Worm (Caenorhabditis elegans) whole organism, mixed stage, embryonic: Measurements from ENCODE around the gene C08B6.14.

ENCODE experiments used
- M03D4.4 ChIP-seq: sonication (generic microtip); optimal IDR thresholded peaks from 2 replicates; lab custom pipeline; 2017; ENCODE audit warnings: mild to moderate bottlenecking, missing genetic modification characterization, missing compliant biosample characterization
- bed-3 ChIP-seq: fragments of 200-800 bp; sonication (Bioruptor generic); optimal IDR thresholded peaks from 3 replicates; lab custom pipeline; 2018; ENCODE audit warnings: mild to moderate bottlenecking, missing genetic modification characterization, moderate library complexity, missing compliant biosample characterization
- blmp-1 ChIP-seq: fragments of 150-350 bp; optimal IDR thresholded peaks from 2 replicates; lab custom pipeline; 2014; ENCODE audit warnings: missing biosample characterization, missing genetic modification characterization
- ceh-39 ChIP-seq: fragments of 150-350 bp; optimal IDR thresholded peaks from 2 replicates; lab custom pipeline; 2014; ENCODE audit warnings: missing biosample characterization, missing genetic modification characterization
- ceh-43 ChIP-seq: fragments of 200-800 bp; sonication (Bioruptor generic); optimal IDR thresholded peaks from 2 replicates; lab custom pipeline; 2018; ENCODE audit warnings: mild to moderate bottlenecking, missing genetic modification characterization, moderate library complexity, missing compliant biosample characterization
- ceh-83 ChIP-seq: fragments of 200-800 bp; sonication (Bioruptor generic); optimal IDR thresholded peaks from 2 replicates; lab custom pipeline; 2018; ENCODE audit warnings: mild to moderate bottlenecking, missing genetic modification characterization, missing compliant biosample characterization
- ces-1 ChIP-seq: fragments of 150-350 bp; optimal IDR thresholded peaks from 2 replicates; lab custom pipeline; 2014; ENCODE audit warnings: missing biosample characterization, missing genetic modification reagents, missing genetic modification characterization
- cnd-1 ChIP-seq: fragments of 200-800 bp; sonication (Bioruptor generic); optimal IDR thresholded peaks from 2 replicates; lab custom pipeline; 2018; ENCODE audit warnings: mild to moderate bottlenecking, missing genetic modification characterization, missing compliant biosample characterization
- drap-1 ChIP-seq: fragments of 200-800 bp; sonication (Bioruptor generic); optimal IDR thresholded peaks from 3 replicates; lab custom pipeline; 2018; ENCODE audit warnings: mild to moderate bottlenecking, missing genetic modification characterization, missing compliant biosample characterization
- elt-1 ChIP-seq: sonication (generic microtip); optimal IDR thresholded peaks from 2 replicates; lab custom pipeline; 2017; ENCODE audit warnings: missing genetic modification characterization, mild to moderate bottlenecking, missing compliant biosample characterization, antibody characterized with exemption, moderate library complexity, borderline replicate concordance; ENCODE audit not compliant: insufficient read depth
- elt-3 ChIP-seq: fragments of 150-350 bp; optimal IDR thresholded peaks from 2 replicates; lab custom pipeline; 2014; ENCODE audit warnings: missing biosample characterization, missing genetic modification characterization
- flh-1 ChIP-seq: fragments of 200-800 bp; sonication (Bioruptor generic); optimal IDR thresholded peaks from 2 replicates; lab custom pipeline; 2018; ENCODE audit warnings: mild to moderate bottlenecking, missing genetic modification characterization, moderate library complexity, missing compliant biosample characterization
- ham-2 ChIP-seq: fragments of 200-800 bp; sonication (Bioruptor generic); optimal IDR thresholded peaks from 2 replicates; lab custom pipeline; 2018; ENCODE audit warnings: mild to moderate bottlenecking, missing genetic modification characterization, missing compliant biosample characterization
- hlh-1 ChIP-seq: fragments of 150-350 bp; optimal IDR thresholded peaks from 2 replicates; lab custom pipeline; 2014; ENCODE audit warnings: missing biosample characterization, missing genetic modification reagents, missing genetic modification characterization
- lin-13 ChIP-seq: fragments of 150-350 bp; optimal IDR thresholded peaks from 2 replicates; lab custom pipeline; 2014; ENCODE audit warnings: missing biosample characterization, missing genetic modification characterization
- lin-32 ChIP-seq: fragments of 200-800 bp; sonication (Bioruptor generic); optimal IDR thresholded peaks from 2 replicates; lab custom pipeline; 2018; ENCODE audit warnings: mild to moderate bottlenecking, missing genetic modification characterization, missing compliant biosample characterization
- lsy-2 ChIP-seq: fragments of 150-350 bp; optimal IDR thresholded peaks from 2 replicates; lab custom pipeline; 2014; ENCODE audit warnings: missing biosample characterization, missing genetic modification characterization
- mab-5 ChIP-seq: fragments of 150-350 bp; optimal IDR thresholded peaks from 2 replicates; lab custom pipeline; 2014; ENCODE audit warnings: missing biosample characterization, missing genetic modification characterization
- mep-1 ChIP-seq: fragments of 150-350 bp; optimal IDR thresholded peaks from 2 replicates; lab custom pipeline; 2017; ENCODE audit warnings: missing biosample characterization, missing genetic modification reagents, missing genetic modification characterization, inconsistent platforms
- mls-2 ChIP-seq: sonication (generic microtip); optimal IDR thresholded peaks from 2 replicates; lab custom pipeline; 2016; ENCODE audit warnings: mild to moderate bottlenecking, missing genetic modification characterization, moderate library complexity, missing compliant biosample characterization
- nhr-12 ChIP-seq: fragments of 150-350 bp; optimal IDR thresholded peaks from 2 replicates; lab custom pipeline; 2014; ENCODE audit warnings: missing biosample characterization, missing genetic modification characterization
- nhr-2 ChIP-seq: fragments of 150-350 bp; optimal IDR thresholded peaks from 2 replicates; lab custom pipeline; 2014; ENCODE audit warnings: missing biosample characterization, missing genetic modification characterization
- nhr-237 ChIP-seq: fragments of 150-350 bp; optimal IDR thresholded peaks from 2 replicates; lab custom pipeline; 2014; ENCODE audit warnings: missing biosample characterization, missing genetic modification characterization
- nhr-28 ChIP-seq: fragments of 150-350 bp; optimal IDR thresholded peaks from 2 replicates; lab custom pipeline; 2014; ENCODE audit warnings: missing biosample characterization, missing genetic modification characterization
- nhr-76 ChIP-seq: sonication (generic microtip); optimal IDR thresholded peaks from 2 replicates; lab custom pipeline; 2017; ENCODE audit warnings: missing biosample characterization, missing genetic modification characterization
- pha-4 ChIP-seq: fragments of 150-350 bp; optimal IDR thresholded peaks from 2 replicates; lab custom pipeline; 2018; ENCODE audit warnings: missing biosample characterization, missing genetic modification reagents, missing genetic modification characterization
- sem-2 ChIP-seq: fragments of 200-800 bp; sonication (Bioruptor generic); optimal IDR thresholded peaks from 2 replicates; lab custom pipeline; 2018; ENCODE audit warnings: mild to moderate bottlenecking, missing genetic modification characterization, missing compliant biosample characterization
- snpc-4 ChIP-seq: fragments of 150-350 bp; optimal IDR thresholded peaks from 2 replicates; lab custom pipeline; 2014; ENCODE audit warnings: missing biosample characterization, missing genetic modification characterization
- sptf-1 ChIP-seq: sonication (generic microtip); optimal IDR thresholded peaks from 2 replicates; lab custom pipeline; 2017; ENCODE audit warnings: mild to moderate bottlenecking, missing genetic modification characterization, moderate library complexity, missing compliant biosample characterization
- unc-120 ChIP-seq: sonication (generic microtip); optimal IDR thresholded peaks from 2 replicates; lab custom pipeline; 2017; ENCODE audit warnings: missing genetic modification characterization, missing compliant biosample characterization; ENCODE audit not compliant: poor library complexity, severe bottlenecking
- unc-39 ChIP-seq: fragments of 150-350 bp; optimal IDR thresholded peaks from 2 replicates; lab custom pipeline; 2014; ENCODE audit warnings: missing biosample characterization, missing genetic modification characterization
- unc-62 ChIP-seq: fragments of 150-350 bp; optimal IDR thresholded peaks from 2 replicates; lab custom pipeline; 2014; ENCODE audit warnings: missing biosample characterization, missing genetic modification reagents, missing genetic modification characterization
- zip-8 ChIP-seq: fragments of 150-350 bp; optimal IDR thresholded peaks from 2 replicates; lab custom pipeline; 2014; ENCODE audit warnings: missing biosample characterization, missing genetic modification characterization
- ztf-11 ChIP-seq: fragments of 150-350 bp; optimal IDR thresholded peaks from 2 replicates; lab custom pipeline; 2014; ENCODE audit warnings: missing biosample characterization, missing genetic modification characterization

Gene C08B6.14

ce11 chrV:10073793-10074192 is 28.0 kb downstream of the C08B6.14 start, which contains the start of gene F57A8.6:
Gene F57A8.6 (minus strand): TSS chrV:10073893.
- TF ChIP-seq ceh-39 (no peak), mls-2 (tag; lab: Kevin White, UChicago) (no peak), nhr-76 (tag; lab: Kevin White, UChicago) (no peak), nhr-28 (tag; lab: Kevin White, UChicago) (no peak), lin-32 (GFP tag; lab: Kevin White, UChicago) (no peak)

DNA sequence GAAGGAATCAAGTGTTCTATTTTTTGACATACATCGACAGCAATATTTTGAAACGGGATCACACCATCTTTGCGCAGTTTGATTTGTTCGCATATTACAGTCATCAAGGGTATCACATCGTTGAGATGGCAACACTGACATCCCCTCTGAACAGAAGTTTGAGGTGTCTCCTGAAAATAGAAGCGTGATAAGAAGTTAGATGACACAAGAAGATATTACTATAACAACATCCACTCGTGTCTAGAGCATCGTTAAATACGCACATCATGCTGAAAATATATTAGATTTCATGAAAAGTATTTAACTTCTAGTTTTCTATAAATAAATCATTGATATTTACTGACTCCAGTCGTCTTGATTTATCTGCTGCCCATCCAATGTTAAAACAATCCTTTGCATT is 29.1 kb downstream of the C08B6.14 start:
- TF ChIP-seq drap-1: no peak
- TF ChIP-seq unc-39: no peak
- no peak for TF ChIP-seq unc-62 (GFP tag; lab: Kevin White, UChicago)
- no peak for TF ChIP-seq lin-32 (GFP tag; lab: Kevin White, UChicago)
- TF ChIP-seq ces-1: no peak
- TF ChIP-seq pha-4 (tag; lab: Kevin White, UChicago): no peak
- TF ChIP-seq mep-1 (tag; lab: Kevin White, UChicago): no peak
- TF ChIP-seq M03D4.4 (tag; lab: Kevin White, UChicago): no peak
- TF ChIP-seq bed-3 (GFP tag; lab: Kevin White, UChicago): no peak
- TF ChIP-seq blmp-1 (tag; lab: Kevin White, UChicago): no peak
- TF ChIP-seq nhr-12 (tag; lab: Kevin White, UChicago): no peak
- no peak for TF ChIP-seq lin-13
- TF ChIP-seq mab-5: no peak

DNA sequence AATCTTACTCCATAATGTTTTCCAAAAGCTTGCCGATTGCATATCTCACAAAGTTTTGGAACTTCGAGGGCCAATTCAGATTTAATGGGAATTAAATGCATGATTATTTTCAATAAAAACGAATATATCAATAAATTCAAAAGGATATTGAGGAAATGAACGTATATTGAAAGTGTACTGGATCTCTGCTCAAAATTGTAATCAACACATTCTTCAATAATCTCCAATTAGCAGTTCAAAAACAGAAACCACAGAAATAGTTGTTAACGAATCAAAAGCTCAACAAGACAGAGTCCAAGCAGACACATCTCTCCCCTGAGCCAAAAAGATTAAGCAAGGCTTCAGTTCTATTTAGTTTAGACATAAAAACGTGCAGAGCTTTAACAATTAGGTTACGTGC is 31.3 kb downstream of the C08B6.14 start, which contains the start of gene nhr-192:
Gene nhr-192 (minus strand): TSS at position 101 of the 400 bp plus-strand sequence.
- TF ChIP-seq bed-3 (GFP tag; lab: Kevin White, UChicago): no peak
- TF ChIP-seq drap-1: no peak
- no peak for TF ChIP-seq blmp-1 (tag; lab: Kevin White, UChicago)
- no peak for TF ChIP-seq ztf-11
- no peak for TF ChIP-seq pha-4 (tag; lab: Kevin White, UChicago)
- no peak for TF ChIP-seq nhr-2 (tag; lab: Kevin White, UChicago)
- TF ChIP-seq elt-1 (tag; lab: Kevin White, UChicago): no peak
- no peak for TF ChIP-seq lin-32 (GFP tag; lab: Kevin White, UChicago)
- TF ChIP-seq ceh-43: no peak
- TF ChIP-seq nhr-237: no peak
- TF ChIP-seq snpc-4 (tag; lab: Kevin White, UChicago): no peak
- no peak for TF ChIP-seq cnd-1 (tag; lab: Kevin White, UChicago)
- TF ChIP-seq ham-2 (GFP tag; lab: Kevin White, UChicago): no peak
- TF ChIP-seq ces-1: no peak
- TF ChIP-seq unc-120 (tag; lab: Kevin White, UChicago): no peak
- no peak for TF ChIP-seq ceh-83
- TF ChIP-seq flh-1: no peak
- TF ChIP-seq mep-1 (tag; lab: Kevin White, UChicago): no peak
- TF ChIP-seq sptf-1 (tag; lab: Kevin White, UChicago): no peak

DNA sequence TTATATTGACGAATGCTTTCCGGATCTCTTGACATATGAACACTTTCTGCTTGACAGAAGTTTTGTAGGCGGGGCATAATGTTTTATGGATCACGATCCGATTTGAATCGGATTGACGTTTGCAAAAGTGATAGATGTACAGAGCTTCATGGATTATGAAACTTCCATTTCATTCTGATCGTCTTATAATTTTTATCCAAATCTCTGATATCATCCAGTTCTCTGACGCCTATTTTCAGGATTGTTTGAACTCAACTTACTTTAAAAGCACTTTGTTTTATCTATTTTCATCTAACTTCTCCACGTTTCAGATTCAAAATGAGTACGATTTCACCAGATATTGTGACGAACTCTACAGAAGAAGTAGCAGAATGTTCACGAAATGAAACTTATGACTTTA is 35.0 kb downstream of the C08B6.14 start, which contains the start of gene npr-39:
Gene npr-39 (plus strand): TSS at position 301 of the 400 bp plus-strand sequence.
- TF ChIP-seq sptf-1 (tag; lab: Kevin White, UChicago) (no peak), unc-39 (no peak), M03D4.4 (tag; lab: Kevin White, UChicago) (no peak), ceh-39 (no peak), ham-2 (GFP tag; lab: Kevin White, UChicago) (no peak), elt-1 (tag; lab: Kevin White, UChicago) (no peak), ceh-43 (no peak), ztf-11 (no peak), ceh-83 (no peak), lsy-2 (tag; lab: Kevin White, UChicago) (no peak), nhr-12 (tag; lab: Kevin White, UChicago) (no peak), lin-13 (no peak), sem-2 (GFP tag; lab: Kevin White, UChicago) (no peak), nhr-76 (tag; lab: Kevin White, UChicago) (no peak), flh-1 (no peak), hlh-1 (no peak), unc-62 (GFP tag; lab: Kevin White, UChicago) (no peak), elt-3 (no peak), nhr-2 (tag; lab: Kevin White, UChicago) (no peak), zip-8 (tag; lab: Kevin White, UChicago) (no peak)
